Worm (Caenorhabditis elegans) whole organism, mixed stage, embryonic: ENCODE results near the gene skr-3.

Experiments used
- bed-3 ChIP-seq: fragments of 200-800 bp; sonication (Bioruptor generic); optimal IDR thresholded peaks from 3 replicates; lab custom pipeline; 2018; ENCODE audit warnings: mild to moderate bottlenecking, missing genetic modification characterization, moderate library complexity, missing compliant biosample characterization
- ham-2 ChIP-seq: fragments of 200-800 bp; sonication (Bioruptor generic); optimal IDR thresholded peaks from 2 replicates; lab custom pipeline; 2018; ENCODE audit warnings: mild to moderate bottlenecking, missing genetic modification characterization, missing compliant biosample characterization
- lsy-2 ChIP-seq: fragments of 150-350 bp; optimal IDR thresholded peaks from 2 replicates; lab custom pipeline; 2014; ENCODE audit warnings: missing biosample characterization, missing genetic modification characterization
- mab-5 ChIP-seq: fragments of 150-350 bp; optimal IDR thresholded peaks from 2 replicates; lab custom pipeline; 2014; ENCODE audit warnings: missing biosample characterization, missing genetic modification characterization
- mep-1 ChIP-seq: fragments of 150-350 bp; optimal IDR thresholded peaks from 2 replicates; lab custom pipeline; 2017; ENCODE audit warnings: missing biosample characterization, missing genetic modification reagents, missing genetic modification characterization, inconsistent platforms
- nhr-237 ChIP-seq: fragments of 150-350 bp; optimal IDR thresholded peaks from 2 replicates; lab custom pipeline; 2014; ENCODE audit warnings: missing biosample characterization, missing genetic modification characterization
- nhr-28 ChIP-seq: fragments of 150-350 bp; optimal IDR thresholded peaks from 2 replicates; lab custom pipeline; 2014; ENCODE audit warnings: missing biosample characterization, missing genetic modification characterization
- nhr-76 ChIP-seq: sonication (generic microtip); optimal IDR thresholded peaks from 2 replicates; lab custom pipeline; 2017; ENCODE audit warnings: missing biosample characterization, missing genetic modification characterization
- pha-4 ChIP-seq: fragments of 150-350 bp; optimal IDR thresholded peaks from 2 replicates; lab custom pipeline; 2018; ENCODE audit warnings: missing biosample characterization, missing genetic modification reagents, missing genetic modification characterization
- snpc-4 ChIP-seq: fragments of 150-350 bp; optimal IDR thresholded peaks from 2 replicates; lab custom pipeline; 2014; ENCODE audit warnings: missing biosample characterization, missing genetic modification characterization
- ztf-11 ChIP-seq: fragments of 150-350 bp; optimal IDR thresholded peaks from 2 replicates; lab custom pipeline; 2014; ENCODE audit warnings: missing biosample characterization, missing genetic modification characterization

DNA sequence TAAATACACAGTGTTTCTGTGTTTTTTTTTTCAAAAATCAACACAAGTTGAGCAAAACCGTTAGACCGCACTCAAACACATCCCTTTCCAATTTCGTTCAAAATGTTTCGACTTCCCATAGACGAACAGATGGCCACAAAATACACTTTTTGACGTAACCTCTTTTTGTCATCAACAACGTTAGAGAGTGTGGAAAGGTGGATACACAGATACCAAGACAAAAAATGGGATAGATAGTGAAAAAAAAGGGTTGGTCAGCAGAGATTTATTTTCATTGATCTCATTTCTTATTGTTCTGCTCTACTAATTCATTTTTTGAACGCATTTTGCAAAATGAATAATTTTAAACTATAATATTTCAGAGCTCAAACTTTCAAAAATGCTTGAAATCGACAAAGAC lies 26.0 kb upstream of the skr-3 start:
- no peak for TF ChIP-seq ztf-11 (tag; lab: Kevin White, UChicago)
- TF ChIP-seq snpc-4 (tag; lab: Kevin White, UChicago), result no peak
- TF ChIP-seq nhr-76 (tag; lab: Kevin White, UChicago), result no peak
- no peak for TF ChIP-seq ham-2 (GFP tag; lab: Kevin White, UChicago)
- no peak for TF ChIP-seq bed-3 (GFP tag; lab: Kevin White, UChicago)
- TF ChIP-seq nhr-237 (tag; lab: Kevin White, UChicago), result no peak
- TF ChIP-seq pha-4, result no peak
- no peak for TF ChIP-seq nhr-28 (tag; lab: Kevin White, UChicago)
- TF ChIP-seq mab-5 (tag; lab: Kevin White, UChicago), result no peak
- no peak for TF ChIP-seq lsy-2 (tag; lab: Kevin White, UChicago)
- TF ChIP-seq mep-1, result no peak
